Worm (Caenorhabditis elegans): ENCODE results near the gene flp-12.

DNA sequence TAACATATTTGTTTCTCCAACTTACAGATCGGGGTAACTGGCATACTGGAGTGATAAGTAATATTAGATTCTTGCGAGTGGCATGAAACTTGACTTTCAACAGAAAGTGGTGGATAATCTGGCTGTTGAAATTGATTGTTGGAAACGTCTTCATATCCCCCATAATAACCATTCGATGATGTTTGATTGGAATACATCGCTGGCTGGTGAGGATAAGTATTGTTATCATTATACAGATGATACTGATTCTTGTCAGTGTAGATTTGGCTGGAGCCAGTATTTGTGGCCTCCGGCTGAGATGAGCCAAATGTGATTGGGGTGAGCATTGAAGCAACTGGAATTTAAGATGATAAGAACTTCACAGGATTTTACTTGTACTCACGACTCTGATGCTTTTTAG lies 22.9 kb upstream of the flp-12 start:
- TF ChIP-seq unc-39 (tag; optimal IDR thresholded peaks at IDR 0.05) (no peak), snpc-4 (tag; optimal IDR thresholded peaks at IDR 0.05) (no peak)
